Worm (Caenorhabditis elegans): ENCODE results near the gene pgp-4.

Gene pgp-4

ce11 chrX:11364914-11365313 is 7.3 kb downstream of the pgp-4 start:
- no peak for TF ChIP-seq klf-2 (GFP tag; conservative IDR thresholded peaks at IDR 0.05)
- no peak for TF ChIP-seq cog-1 (tag; optimal IDR thresholded peaks at IDR 0.05)
- no peak for TF ChIP-seq med-1 (GFP tag; optimal IDR thresholded peaks at IDR 0.05; ENCODE audit: insufficient read depth)
- TF ChIP-seq ztf-29 (GFP tag; IDR thresholded peaks at IDR 0.05) = no peak
- no peak for TF ChIP-seq flt-1 (GFP tag; IDR thresholded peaks at IDR 0.05)
- no peak for TF ChIP-seq tab-1 (GFP tag; IDR thresholded peaks at IDR 0.05)
- TF ChIP-seq T22C8.4 (GFP tag; IDR thresholded peaks at IDR 0.05) = no peak
- no peak for TF ChIP-seq ref-1 (GFP tag; conservative IDR thresholded peaks at IDR 0.05)
- TF ChIP-seq ztf-23 (GFP tag; IDR thresholded peaks at IDR 0.05) = no peak

ce11 chrX:11365995-11366394 is 8.4 kb downstream of the pgp-4 start:
- no peak for TF ChIP-seq tab-1 (GFP tag; IDR thresholded peaks at IDR 0.05)
- TF ChIP-seq flt-1 (GFP tag; IDR thresholded peaks at IDR 0.05) = 0 out of 2 replicates have a peak, but pooled peaks have one; percentile 30
- peak; percentile 56; the same call in 1 of the 2 replicates for TF ChIP-seq T22C8.4 (GFP tag; IDR thresholded peaks at IDR 0.05)

ce11 chrX:11367087-11367486 is 9.5 kb downstream of the pgp-4 start:
- TF ChIP-seq ztf-29 (GFP tag; IDR thresholded peaks at IDR 0.05) (no peak), flt-1 (GFP tag; IDR thresholded peaks at IDR 0.05) (no peak), ztf-23 (GFP tag; IDR thresholded peaks at IDR 0.05) (no peak), ref-1 (GFP tag; conservative IDR thresholded peaks at IDR 0.05) (no peak), med-1 (GFP tag; optimal IDR thresholded peaks at IDR 0.05; ENCODE audit: insufficient read depth) (no peak), klf-2 (GFP tag; conservative IDR thresholded peaks at IDR 0.05) (no peak), tab-1 (GFP tag; IDR thresholded peaks at IDR 0.05) (no peak), T22C8.4 (GFP tag; IDR thresholded peaks at IDR 0.05) (no peak), cog-1 (tag; optimal IDR thresholded peaks at IDR 0.05) (no peak)

ce11 chrX:11367640-11368039 is 10.0 kb downstream of the pgp-4 start:
- no peak for TF ChIP-seq ztf-29 (GFP tag; IDR thresholded peaks at IDR 0.05)
- TF ChIP-seq tab-1 (GFP tag; IDR thresholded peaks at IDR 0.05) = 0 out of 2 replicates have a peak, but pooled peaks have one; percentile 10

ce11 chrX:11368417-11368816 is 10.8 kb downstream of the pgp-4 start, which contains the start of gene ttyh-1:
Gene ttyh-1 (plus strand): TSS chrX:11368717.
- TF ChIP-seq cog-1 (tag; optimal IDR thresholded peaks at IDR 0.05) (no peak), klf-2 (GFP tag; conservative IDR thresholded peaks at IDR 0.05) (no peak), T22C8.4 (GFP tag; IDR thresholded peaks at IDR 0.05) (no peak), ztf-23 (GFP tag; IDR thresholded peaks at IDR 0.05) (no peak)

ce11 chrX:11368845-11369244 is 11.2 kb downstream of the pgp-4 start:
- TF ChIP-seq cog-1 (tag; optimal IDR thresholded peaks at IDR 0.05) (peak; percentile 73), med-1 (GFP tag; optimal IDR thresholded peaks at IDR 0.05; ENCODE audit: insufficient read depth) (no peak), flt-1 (GFP tag; IDR thresholded peaks at IDR 0.05) (0 out of 2 replicates have a peak, but pooled peaks have one; percentile 13)

- TF ChIP-seq ztf-23 (GFP tag; IDR thresholded peaks at IDR 0.05) = no peak
- TF ChIP-seq ref-1 (GFP tag; conservative IDR thresholded peaks at IDR 0.05) = no peak
- no peak for TF ChIP-seq cog-1 (tag; optimal IDR thresholded peaks at IDR 0.05)
Measured at ce11 chrX:11370090-11370489, 12.5 kb downstream of the pgp-4 start.

ce11 chrX:11375509-11375908 is 17.9 kb downstream of the pgp-4 start, which contains the start of gene F42E11.3:
Gene F42E11.3 (minus strand): TSS chrX:11375609.
- TF ChIP-seq tab-1 (GFP tag; IDR thresholded peaks at IDR 0.05) = no peak
- TF ChIP-seq klf-2 (GFP tag; conservative IDR thresholded peaks at IDR 0.05) = no peak
- no peak for TF ChIP-seq med-1 (GFP tag; optimal IDR thresholded peaks at IDR 0.05; ENCODE audit: insufficient read depth)
- no peak for TF ChIP-seq ztf-23 (GFP tag; IDR thresholded peaks at IDR 0.05)
- TF ChIP-seq ref-1 (GFP tag; conservative IDR thresholded peaks at IDR 0.05) = no peak
- TF ChIP-seq T22C8.4 (GFP tag; IDR thresholded peaks at IDR 0.05) = no peak
- no peak for TF ChIP-seq ztf-29 (GFP tag; IDR thresholded peaks at IDR 0.05)
- TF ChIP-seq flt-1 (GFP tag; IDR thresholded peaks at IDR 0.05) = no peak
- TF ChIP-seq cog-1 (tag; optimal IDR thresholded peaks at IDR 0.05) = no peak

- no peak for TF ChIP-seq med-1 (GFP tag; optimal IDR thresholded peaks at IDR 0.05; ENCODE audit: insufficient read depth)
- TF ChIP-seq ref-1 (GFP tag; conservative IDR thresholded peaks at IDR 0.05) = no peak
- TF ChIP-seq flt-1 (GFP tag; IDR thresholded peaks at IDR 0.05) = no peak
- TF ChIP-seq cog-1 (tag; optimal IDR thresholded peaks at IDR 0.05) = no peak
- TF ChIP-seq ztf-29 (GFP tag; IDR thresholded peaks at IDR 0.05) = no peak
- no peak for TF ChIP-seq ztf-23 (GFP tag; IDR thresholded peaks at IDR 0.05)
- TF ChIP-seq klf-2 (GFP tag; conservative IDR thresholded peaks at IDR 0.05) = no peak
- no peak for TF ChIP-seq T22C8.4 (GFP tag; IDR thresholded peaks at IDR 0.05)
- no peak for TF ChIP-seq tab-1 (GFP tag; IDR thresholded peaks at IDR 0.05)
Measured at ce11 chrX:11377370-11377769, 19.8 kb downstream of the pgp-4 start, which contains the start of gene tni-1. Gene tni-1 (minus strand): TSS chrX:11377470.

- peak; percentile 9 for TF ChIP-seq cog-1 (tag; optimal IDR thresholded peaks at IDR 0.05)
- no peak for TF ChIP-seq ref-1 (GFP tag; conservative IDR thresholded peaks at IDR 0.05)
Measured at ce11 chrX:11379135-11379781, 21.6 kb downstream of the pgp-4 start.

ce11 chrX:11383359-11383758 is 25.7 kb downstream of the pgp-4 start:
- TF ChIP-seq ztf-29 (GFP tag; IDR thresholded peaks at IDR 0.05) (no peak), med-1 (GFP tag; optimal IDR thresholded peaks at IDR 0.05; ENCODE audit: insufficient read depth) (no peak), cog-1 (tag; optimal IDR thresholded peaks at IDR 0.05) (no peak), flt-1 (GFP tag; IDR thresholded peaks at IDR 0.05) (no peak), T22C8.4 (GFP tag; IDR thresholded peaks at IDR 0.05) (no peak), ref-1 (GFP tag; conservative IDR thresholded peaks at IDR 0.05) (no peak), tab-1 (GFP tag; IDR thresholded peaks at IDR 0.05) (no peak), ztf-23 (GFP tag; IDR thresholded peaks at IDR 0.05) (no peak), klf-2 (GFP tag; conservative IDR thresholded peaks at IDR 0.05) (no peak)

Measured in whole organism, midembryonic.